Fruit fly (Drosophila melanogaster) whole organism, pupa: Measurements from ENCODE around the gene Vta1.

Experiments
- CG10348 ChIP-seq: fragments of 200-800 bp; sonication (Bioruptor generic); IDR thresholded peaks from 2 replicates; pipeline ENCODE4 v1.3.6; 2022; ENCODE audit warnings: missing biosample characterization, missing genetic modification characterization
- CG12605 ChIP-seq: fragments of 200-800 bp; sonication (Bioruptor generic); IDR thresholded peaks from 2 replicates; pipeline ENCODE4 v1.3.6; 2022; ENCODE audit warnings: missing biosample characterization, missing genetic modification characterization
- CG13204 ChIP-seq: fragments of 200-800 bp; sonication (Bioruptor generic); optimal IDR thresholded peaks from 2 replicates; lab custom pipeline; 2018; ENCODE audit warnings: missing biosample characterization, mild to moderate bottlenecking, missing genetic modification characterization, moderate library complexity
- CG14655 ChIP-seq: fragments of 200-800 bp; sonication (Bioruptor generic); optimal IDR thresholded peaks from 3 replicates; lab custom pipeline; 2017; ENCODE audit warnings: mild to moderate bottlenecking, missing biosample characterization, missing genetic modification reagents, missing genetic modification characterization
- CG15710 ChIP-seq: fragments of 200-800 bp; sonication (Bioruptor generic); optimal IDR thresholded peaks from 2 replicates; lab custom pipeline; 2018; ENCODE audit warnings: missing biosample characterization, mild to moderate bottlenecking, missing genetic modification characterization, moderate library complexity
- CG17806 ChIP-seq: fragments of 200-800 bp; sonication (Bioruptor generic); optimal IDR thresholded peaks from 2 replicates; lab custom pipeline; 2018; ENCODE audit warnings: missing biosample characterization, mild to moderate bottlenecking, missing genetic modification characterization, moderate library complexity
- CG32121 ChIP-seq: fragments of 200-800 bp; sonication (Bioruptor generic); IDR thresholded peaks from 2 replicates; pipeline ENCODE4 v1.3.6; 2022; ENCODE audit warnings: missing biosample characterization, missing genetic modification characterization
- CG34367 ChIP-seq: fragments of 200-800 bp; sonication (Bioruptor generic); optimal IDR thresholded peaks from 2 replicates; lab custom pipeline; 2018; ENCODE audit warnings: missing biosample characterization, mild to moderate bottlenecking, missing genetic modification characterization
- CG4496 ChIP-seq: fragments of 200-800 bp; sonication (Bioruptor generic); IDR thresholded peaks from 3 replicates; pipeline ENCODE4 v1.3.6; 2022; ENCODE audit warnings: missing biosample characterization, missing genetic modification characterization
- CG8159 ChIP-seq: fragments of 200-800 bp; sonication (Bioruptor generic); optimal IDR thresholded peaks from 3 replicates; lab custom pipeline; 2018; ENCODE audit warnings: missing biosample characterization, mild to moderate bottlenecking, missing genetic modification characterization, moderate library complexity
- CG8301 ChIP-seq: fragments of 200-800 bp; sonication (Bioruptor generic); optimal IDR thresholded peaks from 2 replicates; lab custom pipeline; 2018; ENCODE audit warnings: missing biosample characterization, mild to moderate bottlenecking, missing genetic modification characterization
- CG9948 ChIP-seq: fragments of 200-800 bp; sonication (Bioruptor generic); optimal IDR thresholded peaks from 2 replicates; lab custom pipeline; 2018; ENCODE audit warnings: missing biosample characterization, mild to moderate bottlenecking, missing genetic modification characterization, moderate library complexity
- D1 ChIP-seq: fragments of 200-800 bp; sonication (Bioruptor generic); optimal IDR thresholded peaks from 2 replicates; lab custom pipeline; 2018; ENCODE audit warnings: missing biosample characterization, mild to moderate bottlenecking, missing genetic modification characterization, moderate library complexity
- EcR ChIP-seq: fragments of 200-800 bp; sonication (Bioruptor generic); optimal IDR thresholded peaks from 3 replicates; lab custom pipeline; 2019; ENCODE audit warnings: missing biosample characterization, missing genetic modification characterization, mild to moderate bottlenecking, moderate library complexity, missing genetic modification reagents
- Ets98B ChIP-seq: fragments of 200-800 bp; sonication (Bioruptor generic); IDR thresholded peaks from 2 replicates; pipeline ENCODE4 v1.3.6; 2022; ENCODE audit warnings: missing biosample characterization, missing genetic modification characterization
- Pif1A ChIP-seq: fragments of 200-800 bp; sonication (Bioruptor generic); optimal IDR thresholded peaks from 3 replicates; lab custom pipeline; 2016; ENCODE audit warnings: missing biosample characterization, missing genetic modification characterization
- Pif1B ChIP-seq: fragments of 200-800 bp; sonication (Bioruptor generic); optimal IDR thresholded peaks from 3 replicates; lab custom pipeline; 2016; ENCODE audit warnings: missing biosample characterization, missing genetic modification characterization
- Snoo ChIP-seq: fragments of 200-800 bp; sonication (Bioruptor generic); optimal IDR thresholded peaks from 3 replicates; lab custom pipeline; 2017; ENCODE audit warnings: missing biosample characterization, mild to moderate bottlenecking, missing genetic modification characterization, inconsistent platforms
- fd96Ca ChIP-seq: fragments of 200-800 bp; sonication (Bioruptor generic); IDR thresholded peaks from 3 replicates; pipeline ENCODE4 v1.3.6; 2022; ENCODE audit warnings: missing biosample characterization, missing genetic modification characterization
- gl ChIP-seq: fragments of 200-800 bp; sonication (Bioruptor generic); optimal IDR thresholded peaks from 2 replicates; lab custom pipeline; 2018; ENCODE audit warnings: missing biosample characterization, mild to moderate bottlenecking, missing genetic modification characterization
- rn ChIP-seq: fragments of 200-800 bp; sonication (Bioruptor generic); IDR thresholded peaks from 2 replicates; pipeline ENCODE4 v1.3.6; 2022; ENCODE audit warnings: missing biosample characterization, missing genetic modification characterization

The Vta1 gene

DNA sequence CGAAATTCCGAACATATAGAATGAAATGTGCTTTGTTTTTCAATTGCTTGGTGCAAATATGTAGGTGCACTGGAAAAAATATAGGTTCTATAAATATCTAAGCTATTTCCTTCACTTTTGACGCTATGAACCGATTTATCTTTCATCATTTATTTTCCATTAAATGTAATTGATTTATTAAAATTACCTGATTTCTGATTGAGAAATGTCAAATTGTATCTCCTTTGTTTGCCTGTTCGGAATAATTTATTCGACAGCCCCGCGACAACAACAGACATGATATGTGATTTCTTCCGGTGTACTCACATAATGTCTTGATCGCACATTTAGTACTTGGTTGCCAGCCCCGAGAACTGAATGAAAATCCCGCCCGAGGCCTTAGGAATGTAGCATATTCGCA, 43.1 kb downstream of the Vta1 start:
- TF ChIP-seq D1 (tag; lab: Kevin White, UChicago) (no peak), CG4496 (GFP tag; lab: Robert Waterston, UW) (peak; percentile 35; the same call in 1 of the 3 replicates), Snoo (tag; lab: Kevin White, UChicago) (no peak), CG14655 (GFP tag; lab: Kevin White, UChicago) (no peak), CG17806 (no peak), CG10348 (GFP tag; lab: Robert Waterston, UW) (peak; percentile 27; the same call in 1 of the 2 replicates), Pif1B (GFP tag; lab: Kevin White, UChicago) (no peak), CG8301 (peak; percentile 42), CG8159 (tag; lab: Kevin White, UChicago) (peak; percentile 40), CG34367 (tag; lab: Kevin White, UChicago) (no peak), rn (no peak), fd96Ca (0 out of 3 replicates have a peak, but pooled peaks have one; percentile 23), CG32121 (GFP tag; lab: Robert Waterston, UW) (peak; percentile 45; the same call in 1 of the 2 replicates), Pif1A (peak; percentile 43)

DNA sequence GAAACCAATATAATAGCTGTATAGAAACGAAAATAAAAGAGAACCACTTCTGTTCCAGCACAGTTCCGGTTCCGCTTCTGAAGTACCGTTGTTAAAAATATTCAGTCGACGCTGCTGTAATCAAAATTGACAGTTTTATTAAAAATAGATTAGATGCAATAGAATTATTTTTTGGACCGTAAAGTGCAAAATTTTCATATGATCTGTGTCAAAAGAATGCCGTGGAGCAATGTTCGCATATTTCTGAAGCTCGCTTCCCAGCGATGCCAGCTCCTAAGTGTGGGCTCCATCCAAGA, 49.9 kb downstream of the Vta1 start, which contains the start of the genes CG18170 and CG33791:
TSS of gene CG18170 (plus strand) at position 122 of the 296 bp plus-strand sequence.
TSS of gene CG33791 (plus strand) at position 122 of the 296 bp plus-strand sequence.
- TF ChIP-seq CG8159 (tag; lab: Kevin White, UChicago): no peak
- no peak for TF ChIP-seq CG14655 (GFP tag; lab: Kevin White, UChicago)
- TF ChIP-seq CG13204: no peak
- TF ChIP-seq CG4496 (GFP tag; lab: Robert Waterston, UW): no peak
- TF ChIP-seq CG8301: no peak
- TF ChIP-seq CG32121 (GFP tag; lab: Robert Waterston, UW): no peak
- TF ChIP-seq rn: no peak
- no peak for TF ChIP-seq CG17806
- TF ChIP-seq Pif1B (GFP tag; lab: Kevin White, UChicago): no peak
- no peak for TF ChIP-seq D1 (tag; lab: Kevin White, UChicago)
- TF ChIP-seq fd96Ca: no peak
- no peak for TF ChIP-seq gl
- no peak for TF ChIP-seq CG12605

DNA sequence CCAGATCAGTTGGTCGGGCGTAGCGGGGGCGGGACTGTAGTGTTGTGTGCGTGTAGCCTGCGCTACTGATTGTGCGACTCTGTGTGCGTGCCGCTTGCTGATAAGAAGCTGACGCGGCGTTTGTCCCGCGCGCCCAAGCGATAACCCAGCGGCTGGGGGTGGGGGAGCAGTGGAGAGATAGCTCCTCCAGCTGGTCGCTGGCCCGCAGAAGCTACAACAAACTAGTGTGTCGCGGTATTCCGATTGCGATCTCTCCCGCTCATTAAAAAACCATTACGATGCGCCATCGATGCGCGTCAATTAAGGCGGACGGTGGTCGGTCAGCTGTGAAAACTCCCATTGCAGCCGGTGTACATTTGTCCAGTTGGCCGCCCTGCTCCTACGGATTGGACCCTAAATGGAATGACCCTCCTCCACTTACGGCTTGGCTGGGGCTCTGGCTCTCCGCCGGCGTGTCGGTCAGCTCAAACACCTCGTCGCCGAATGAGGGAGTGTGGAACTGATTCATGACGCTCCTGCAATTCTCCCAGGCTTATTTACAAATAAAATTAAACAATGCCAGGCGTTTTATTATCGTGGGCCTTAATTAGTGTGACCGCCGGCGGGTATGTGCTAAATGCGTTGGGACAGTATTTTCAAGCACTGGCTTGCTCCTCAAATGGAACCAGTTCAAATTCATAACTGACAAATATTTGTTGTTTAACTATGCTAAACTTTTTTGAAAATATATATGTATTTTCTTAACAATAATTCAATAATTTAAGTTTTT, 50.5 kb downstream of the Vta1 start, which contains the start of gene CG12104:
TSS of gene CG12104 (minus strand) at position 611 of the 769 bp plus-strand sequence.
- TF ChIP-seq EcR (GFP tag; lab: Kevin White, UChicago) (peak; percentile 44), CG8301 (no peak), CG14655 (GFP tag; lab: Kevin White, UChicago) (no peak), CG15710 (tag; lab: Kevin White, UChicago) (no peak), CG10348 (GFP tag; lab: Robert Waterston, UW) (no peak), CG12605 (no peak), D1 (tag; lab: Kevin White, UChicago) (no peak), CG4496 (GFP tag; lab: Robert Waterston, UW) (no peak), fd96Ca (no peak), CG34367 (tag; lab: Kevin White, UChicago) (peak; percentile 0), CG13204 (peak; percentile 98), Snoo (tag; lab: Kevin White, UChicago) (no peak), rn (no peak), Pif1B (GFP tag; lab: Kevin White, UChicago) (no peak), CG32121 (GFP tag; lab: Robert Waterston, UW) (no peak; the same call in 1 of the 2 replicates), CG9948 (no peak), CG17806 (no peak), CG8159 (tag; lab: Kevin White, UChicago) (no peak), Pif1A (no peak), gl (no peak), Ets98B (GFP tag; lab: Robert Waterston, UW) (0 out of 2 replicates have a peak, but pooled peaks have one; percentile 5)
